Fruit fly (Drosophila melanogaster) whole organism, embryonic: ENCODE results near the gene Tfb5.

Source experiments
- Ada2b ChIP-seq: fragments of 200-800 bp; sonication (Bioruptor generic); IDR thresholded peaks from 2 replicates; pipeline ENCODE4 v1.3.6; 2022; ENCODE audit warnings: missing biosample characterization, missing genetic modification characterization
- BtbVII ChIP-seq: fragments of 200-800 bp; sonication (Bioruptor generic); optimal IDR thresholded peaks from 3 replicates; lab custom pipeline; 2017; ENCODE audit warnings: missing biosample characterization, mild to moderate bottlenecking, missing genetic modification characterization
- C15 ChIP-seq: fragments of 200-800 bp; sonication (Bioruptor generic); IDR thresholded peaks from 3 replicates; pipeline ENCODE4 v1.3.6; 2022; ENCODE audit warnings: missing biosample characterization, missing genetic modification characterization
- CG11247 ChIP-seq: fragments of 200-800 bp; sonication (Bioruptor generic); IDR thresholded peaks from 2 replicates; pipeline ENCODE4 v1.3.6; 2022; ENCODE audit warnings: missing biosample characterization, missing genetic modification characterization
- CG11504 ChIP-seq: fragments of 200-800 bp; sonication (Bioruptor generic); optimal IDR thresholded peaks from 3 replicates; lab custom pipeline; 2019; ENCODE audit warnings: missing biosample characterization, mild to moderate bottlenecking, missing genetic modification characterization, moderate library complexity
- CG14860 ChIP-seq: fragments of 200-800 bp; sonication (Bioruptor generic); IDR thresholded peaks from 3 replicates; pipeline ENCODE4 v1.3.6; 2022; ENCODE audit warnings: missing biosample characterization, missing genetic modification characterization; ENCODE audit not compliant: partially characterized antibody
- CG14965 ChIP-seq: fragments of 200-800 bp; sonication (Bioruptor generic); optimal IDR thresholded peaks from 2 replicates; lab custom pipeline; 2016; ENCODE audit warnings: missing biosample characterization, missing genetic modification characterization, borderline replicate concordance
- CG16863 ChIP-seq: fragments of 200-800 bp; sonication (Bioruptor generic); optimal IDR thresholded peaks from 3 replicates; lab custom pipeline; 2016; ENCODE audit warnings: missing biosample characterization, missing genetic modification characterization
- CG17385 ChIP-seq: fragments of 200-800 bp; sonication (Bioruptor generic); optimal IDR thresholded peaks from 3 replicates; lab custom pipeline; 2018; ENCODE audit warnings: missing biosample characterization, mild to moderate bottlenecking, missing genetic modification characterization
- CG17802 ChIP-seq: fragments of 200-800 bp; sonication (Bioruptor generic); optimal IDR thresholded peaks from 2 replicates; lab custom pipeline; 2018; ENCODE audit warnings: missing biosample characterization, mild to moderate bottlenecking, missing genetic modification characterization, moderate library complexity
- CG17829 ChIP-seq: fragments of 200-800 bp; optimal IDR thresholded peaks from 2 replicates; lab custom pipeline; 2019; ENCODE audit warnings: missing biosample characterization, mild to moderate bottlenecking, missing genetic modification characterization, moderate library complexity
- CG18011 ChIP-seq: fragments of 200-800 bp; sonication (Bioruptor generic); optimal IDR thresholded peaks from 2 replicates; lab custom pipeline; 2017; ENCODE audit warnings: missing biosample characterization, missing genetic modification characterization, mild to moderate bottlenecking, moderate library complexity, missing genotype
- CG1832 ChIP-seq: fragments of 200-800 bp; sonication (Bioruptor generic); optimal IDR thresholded peaks from 2 replicates; lab custom pipeline; 2017; ENCODE audit warnings: missing biosample characterization, mild to moderate bottlenecking, missing genetic modification characterization, inconsistent platforms
- CG18764 ChIP-seq: fragments of 200-800 bp; sonication (Bioruptor generic); optimal IDR thresholded peaks from 3 replicates; lab custom pipeline; 2016; ENCODE audit warnings: missing biosample characterization, missing genetic modification characterization
- CG2202 ChIP-seq: fragments of 200-800 bp; sonication (Bioruptor generic); optimal IDR thresholded peaks from 2 replicates; lab custom pipeline; 2018; ENCODE audit warnings: missing biosample characterization, mild to moderate bottlenecking, missing genetic modification characterization
- CG2678 ChIP-seq: fragments of 200-800 bp; sonication (Bioruptor generic); optimal IDR thresholded peaks from 3 replicates; lab custom pipeline; 2019; ENCODE audit warnings: missing biosample characterization, mild to moderate bottlenecking, missing genetic modification characterization, moderate library complexity
- CG3065 ChIP-seq: fragments of 200-800 bp; sonication (Bioruptor generic); optimal IDR thresholded peaks from 2 replicates; lab custom pipeline; 2016; ENCODE audit warnings: missing biosample characterization, missing genetic modification characterization
- CG32767 ChIP-seq: fragments of 200-800 bp; sonication (Bioruptor generic); IDR thresholded peaks from 2 replicates; pipeline ENCODE4 v1.3.6; 2022; ENCODE audit warnings: missing biosample characterization, missing genetic modification characterization
- CG4424 ChIP-seq: fragments of 200-800 bp; sonication (Bioruptor generic); optimal IDR thresholded peaks from 3 replicates; lab custom pipeline; 2016; ENCODE audit warnings: missing biosample characterization, missing genetic modification characterization
- CG5245 ChIP-seq: fragments of 200-800 bp; sonication (Bioruptor generic); optimal IDR thresholded peaks from 3 replicates; lab custom pipeline; 2016; ENCODE audit warnings: missing biosample characterization, missing genetic modification characterization
- CG6813 ChIP-seq: fragments of 200-800 bp; sonication (Bioruptor generic); optimal IDR thresholded peaks from 2 replicates; lab custom pipeline; 2017; ENCODE audit warnings: missing biosample characterization, missing genetic modification characterization, mild to moderate bottlenecking, moderate library complexity, missing genetic modification reagents
- CG9609 ChIP-seq: fragments of 200-800 bp; sonication (Bioruptor generic); optimal IDR thresholded peaks from 3 replicates; lab custom pipeline; 2016; ENCODE audit warnings: missing biosample characterization, missing genetic modification characterization
- CG9727 ChIP-seq: fragments of 200-800 bp; sonication (Bioruptor generic); optimal IDR thresholded peaks from 3 replicates; lab custom pipeline; 2017; ENCODE audit warnings: missing biosample characterization, mild to moderate bottlenecking, missing genetic modification characterization
- Deaf1 ChIP-seq: fragments of 200-800 bp; optimal IDR thresholded peaks from 3 replicates; lab custom pipeline; 2019; ENCODE audit warnings: missing biosample characterization, mild to moderate bottlenecking, missing genetic modification characterization, moderate library complexity
- ERR ChIP-seq: fragments of 200-800 bp; sonication (Bioruptor generic); optimal IDR thresholded peaks from 2 replicates; lab custom pipeline; 2016; ENCODE audit warnings: missing biosample characterization, missing genetic modification characterization
- Fer2 ChIP-seq: fragments of 200-800 bp; sonication (Bioruptor generic); optimal IDR thresholded peaks from 2 replicates; lab custom pipeline; 2018; ENCODE audit warnings: missing biosample characterization, mild to moderate bottlenecking, missing genetic modification characterization, moderate library complexity
- H2.0 ChIP-seq: fragments of 200-800 bp; sonication (Bioruptor generic); IDR thresholded peaks from 2 replicates; pipeline ENCODE4 v1.3.6; 2022; ENCODE audit warnings: missing biosample characterization, missing genetic modification characterization
- Hey ChIP-seq: fragments of 200-800 bp; sonication (Bioruptor generic); optimal IDR thresholded peaks from 3 replicates; lab custom pipeline; 2018; ENCODE audit warnings: missing biosample characterization, mild to moderate bottlenecking, missing genetic modification characterization
- Lim3 ChIP-seq: fragments of 200-800 bp; sonication (Bioruptor generic); IDR thresholded peaks from 2 replicates; pipeline ENCODE4 v1.3.6; 2022; ENCODE audit warnings: missing biosample characterization, missing genetic modification characterization
- MTF-1 ChIP-seq: fragments of 200-800 bp; sonication (Bioruptor generic); optimal IDR thresholded peaks from 2 replicates; lab custom pipeline; 2018; ENCODE audit warnings: missing biosample characterization, mild to moderate bottlenecking, missing genetic modification characterization, borderline replicate concordance
- Meics ChIP-seq: fragments of 200-800 bp; sonication (Bioruptor generic); optimal IDR thresholded peaks from 2 replicates; lab custom pipeline; 2017; ENCODE audit warnings: missing biosample characterization, mild to moderate bottlenecking, missing genetic modification characterization
- NC2β ChIP-seq: fragments of 200-800 bp; sonication (Bioruptor generic); optimal IDR thresholded peaks from 2 replicates; lab custom pipeline; 2016; ENCODE audit warnings: missing biosample characterization, missing genetic modification characterization
- cas ChIP-seq: fragments of 200-800 bp; sonication (Bioruptor generic); IDR thresholded peaks from 2 replicates; pipeline ENCODE4 v1.3.6; 2022; ENCODE audit warnings: missing biosample characterization, missing genetic modification characterization
- dimm ChIP-seq: fragments of 200-800 bp; sonication (Bioruptor generic); IDR thresholded peaks from 2 replicates; pipeline ENCODE4 v1.3.6; 2022; ENCODE audit warnings: missing biosample characterization, missing genetic modification characterization
- eyg ChIP-seq: fragments of 200-800 bp; sonication (Bioruptor generic); optimal IDR thresholded peaks from 3 replicates; lab custom pipeline; 2016; ENCODE audit warnings: missing biosample characterization, missing genetic modification characterization
- fd3F ChIP-seq: fragments of 200-800 bp; sonication (Bioruptor generic); optimal IDR thresholded peaks from 2 replicates; lab custom pipeline; 2018; ENCODE audit warnings: missing biosample characterization, mild to moderate bottlenecking, missing genetic modification characterization, moderate library complexity
- hbn ChIP-seq: fragments of 200-800 bp; sonication (Bioruptor generic); IDR thresholded peaks from 2 replicates; pipeline ENCODE4 v1.3.6; 2022; ENCODE audit warnings: missing biosample characterization, missing genetic modification characterization; ENCODE audit not compliant: partially characterized antibody
- hth ChIP-seq: fragments of >200 bp; optimal IDR thresholded peaks from 2 replicates; lab custom pipeline; 2017; ENCODE audit warnings: inconsistent platforms
- ken ChIP-seq: fragments of 200-800 bp; sonication (Bioruptor generic); IDR thresholded peaks from 3 replicates; pipeline ENCODE4 v1.3.6; 2022; ENCODE audit warnings: missing biosample characterization, missing genetic modification characterization
- kni ChIP-seq: fragments of 200-800 bp; sonication (Bioruptor generic); optimal IDR thresholded peaks from 3 replicates; lab custom pipeline; 2017; ENCODE audit warnings: mild to moderate bottlenecking, missing biosample characterization, missing genetic modification reagents, missing genetic modification characterization
- lmd ChIP-seq: fragments of 200-800 bp; sonication (Bioruptor generic); IDR thresholded peaks from 2 replicates; pipeline ENCODE4 v1.3.6; 2022; ENCODE audit warnings: missing biosample characterization, missing genetic modification characterization
- nom ChIP-seq: fragments of 200-800 bp; sonication (Bioruptor generic); optimal IDR thresholded peaks from 2 replicates; lab custom pipeline; 2017; ENCODE audit warnings: missing biosample characterization, missing genetic modification characterization, mild to moderate bottlenecking, moderate library complexity, missing genetic modification reagents
- p53 ChIP-seq: fragments of 200-800 bp; sonication (Bioruptor generic); optimal IDR thresholded peaks from 2 replicates; lab custom pipeline; 2016; ENCODE audit warnings: missing biosample characterization, missing genetic modification characterization
- pho ChIP-seq: fragments of 200-800 bp; sonication (Bioruptor generic); optimal IDR thresholded peaks from 2 replicates; lab custom pipeline; 2016; ENCODE audit warnings: missing biosample characterization, missing genetic modification characterization
- prd ChIP-seq, 3 experiments: fragments of >200 bp in 2 of 3; fragments of 200-800 bp in 1 of 3; sonication (Bioruptor generic) in 1 of 3; optimal IDR thresholded peaks in 2 of 3; IDR thresholded peaks in 1 of 3; 2 replicates in 2 of 3; 3 replicates in 1 of 3; pipeline versions ENCODE4 v1.3.6 to Lab custom; 2017 to 2022; ENCODE audit warnings: missing biosample characterization in 1 of 3, missing genetic modification characterization in 1 of 3
- shn ChIP-seq: fragments of 200-800 bp; sonication (Bioruptor generic); optimal IDR thresholded peaks from 3 replicates; lab custom pipeline; 2016; ENCODE audit warnings: missing biosample characterization, missing genetic modification characterization
- tio ChIP-seq: fragments of 200-800 bp; sonication (Bioruptor generic); optimal IDR thresholded peaks from 2 replicates; lab custom pipeline; 2017; ENCODE audit warnings: missing biosample characterization, missing genetic modification characterization, inconsistent platforms
- zen ChIP-seq: fragments of 200-800 bp; sonication (Bioruptor generic); optimal IDR thresholded peaks from 3 replicates; lab custom pipeline; 2018; ENCODE audit warnings: missing biosample characterization, mild to moderate bottlenecking, missing genetic modification characterization, moderate library complexity
- zfh2 ChIP-seq: fragments of 200-800 bp; sonication (Bioruptor generic); optimal IDR thresholded peaks from 2 replicates; lab custom pipeline; 2016; ENCODE audit warnings: missing biosample characterization, missing genetic modification characterization

Tfb5 gene

DNA sequence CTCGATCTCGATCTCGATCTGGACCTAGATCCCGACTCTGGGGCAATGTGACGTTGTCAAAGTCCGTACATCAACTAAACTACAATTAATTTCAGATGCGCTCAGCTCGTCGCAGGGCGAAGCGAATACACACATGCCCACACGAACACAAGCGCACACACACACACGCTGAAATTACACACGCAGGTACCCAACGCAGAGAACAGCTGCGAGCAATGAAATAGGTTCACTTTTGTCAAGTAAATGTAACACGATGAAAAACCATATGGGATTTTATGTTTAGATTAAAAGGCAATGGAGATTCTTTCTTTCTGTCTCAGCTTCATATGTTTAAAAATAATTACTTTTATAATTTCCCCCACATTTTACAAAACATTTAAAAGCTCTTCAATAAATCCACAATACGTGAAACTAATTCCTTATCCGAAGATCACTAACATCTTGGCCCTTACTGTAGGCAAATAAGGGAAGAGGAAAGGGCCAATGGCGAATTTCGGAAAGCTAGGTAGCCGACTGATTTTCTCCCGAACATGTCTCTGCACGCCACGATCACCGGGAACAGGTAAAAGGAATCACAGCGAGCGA, 10.3 kb downstream of the Tfb5 start:
- peak; percentile 84 for TF ChIP-seq Ada2b (GFP tag; lab: Robert Waterston, UW)
- peak; percentile 75 for TF ChIP-seq Fer2
- peak; percentile 78 for TF ChIP-seq CG17385 (GFP tag; lab: Kevin White, UChicago)
- TF ChIP-seq CG17802 (tag; lab: Kevin White, UChicago) = peak; percentile 33
- peak; percentile 48 for TF ChIP-seq pho (GFP tag; lab: Kevin White, UChicago)
- TF ChIP-seq CG2678 (tag; lab: Kevin White, UChicago) = peak; percentile 90
- peak; percentile 86 for TF ChIP-seq NC2β (GFP tag; lab: Kevin White, UChicago)
- TF ChIP-seq fd3F (GFP tag; lab: Kevin White, UChicago) = peak; percentile 69
- peak; percentile 82 for TF ChIP-seq CG32767
- TF ChIP-seq lmd = peak; percentile 84
- TF ChIP-seq zfh2 = peak; percentile 70
- TF ChIP-seq nom (GFP tag; lab: Kevin White, UChicago) = peak; percentile 70
- TF ChIP-seq CG18011 (GFP tag; lab: Kevin White, UChicago) = peak; percentile 45
- peak; percentile 85 for TF ChIP-seq Deaf1 (tag; lab: Kevin White, UChicago)
- peak; percentile 84 for TF ChIP-seq BtbVII
- peak; percentile 78 for TF ChIP-seq kni
- no peak for TF ChIP-seq prd (optimal IDR thresholded peaks at IDR 0.05; lab: Kevin White, UChicago)
- peak; percentile 86 for TF ChIP-seq prd (GFP tag; IDR thresholded peaks at IDR 0.05; lab: Robert Waterston, UW)
- peak; percentile 70 for TF ChIP-seq cas (GFP tag; lab: Robert Waterston, UW)
- TF ChIP-seq CG14860 (GFP tag; lab: Robert Waterston, UW) = no peak
- peak; percentile 85 for TF ChIP-seq tio (GFP tag; lab: Kevin White, UChicago)
- peak; percentile 56 for TF ChIP-seq CG5245 (GFP tag; lab: Kevin White, UChicago)
- TF ChIP-seq CG14965 (GFP tag; lab: Kevin White, UChicago) = no peak
- TF ChIP-seq Meics (GFP tag; lab: Kevin White, UChicago) = peak; percentile 82
- peak; percentile 31 for TF ChIP-seq shn (GFP tag; lab: Kevin White, UChicago)
- TF ChIP-seq CG18764 (GFP tag; lab: Kevin White, UChicago) = peak; percentile 34
- TF ChIP-seq CG1832 (GFP tag; lab: Kevin White, UChicago) = no peak
- peak; percentile 92 for TF ChIP-seq zen
- no peak for TF ChIP-seq eyg (GFP tag; lab: Kevin White, UChicago)
- peak; percentile 51; the same call in 2 of the 3 replicates for TF ChIP-seq ken
- TF ChIP-seq CG2202 (tag; lab: Kevin White, UChicago) = peak; percentile 85
- TF ChIP-seq p53 (GFP tag; lab: Kevin White, UChicago) = peak; percentile 97
- peak; percentile 75 for TF ChIP-seq CG4424 (GFP tag; lab: Kevin White, UChicago)
- TF ChIP-seq ERR (GFP tag; lab: Kevin White, UChicago) = peak; percentile 54
- peak; percentile 62 for TF ChIP-seq H2.0 (GFP tag; lab: Robert Waterston, UW)
- TF ChIP-seq CG11247 = peak; percentile 59
- TF ChIP-seq hbn (GFP tag; lab: Robert Waterston, UW) = no peak
- TF ChIP-seq dimm (GFP tag; lab: Robert Waterston, UW) = peak; percentile 67
- peak; percentile 17 for TF ChIP-seq Hey (tag; lab: Kevin White, UChicago)
- peak; percentile 84 for TF ChIP-seq CG9609 (GFP tag; lab: Kevin White, UChicago)
- TF ChIP-seq CG9727 (GFP tag; lab: Kevin White, UChicago) = peak; percentile 93
- TF ChIP-seq Lim3 (GFP tag; lab: Robert Waterston, UW) = no peak; the same call in 1 of the 2 replicates
- TF ChIP-seq CG11504 (tag; lab: Kevin White, UChicago) = peak; percentile 84
- TF ChIP-seq MTF-1 = peak; percentile 28
- no peak for TF ChIP-seq hth (lab: Kevin White, UChicago)
- peak; percentile 64 for TF ChIP-seq CG16863 (GFP tag; lab: Kevin White, UChicago)
- peak; percentile 73 for TF ChIP-seq CG6813 (GFP tag; lab: Kevin White, UChicago)
- TF ChIP-seq CG3065 (GFP tag; lab: Kevin White, UChicago) = peak; percentile 45
- TF ChIP-seq C15 (GFP tag; lab: Robert Waterston, UW) = no peak
- peak; percentile 92 for TF ChIP-seq CG17829 (tag; lab: Kevin White, UChicago)
